Worm (Caenorhabditis elegans): ENCODE measurements around the gene nhr-258.

- TF ChIP-seq crh-2 (tag; optimal IDR thresholded peaks at IDR 0.05) (no peak), C34F6.9 (tag; optimal IDR thresholded peaks at IDR 0.05) (no peak), nhr-12 (tag; optimal IDR thresholded peaks at IDR 0.05) (no peak), aly-2 (tag; optimal IDR thresholded peaks at IDR 0.05) (no peak), ztf-4 (tag; optimal IDR thresholded peaks at IDR 0.05) (no peak), elt-1 (tag; optimal IDR thresholded peaks at IDR 0.05) (no peak), F13H6.1 (tag; optimal IDR thresholded peaks at IDR 0.05) (no peak), nhr-11 (tag; optimal IDR thresholded peaks at IDR 0.05) (no peak), mdl-1 (tag; optimal IDR thresholded peaks at IDR 0.05) (no peak), ama-1 (optimal IDR thresholded peaks at IDR 0.05) (no peak), lin-39 (tag; optimal IDR thresholded peaks at IDR 0.05) (no peak), nhr-23 (tag; optimal IDR thresholded peaks at IDR 0.05) (no peak), ztf-11 (tag; optimal IDR thresholded peaks at IDR 0.05) (no peak)
Measured at ce11 chrIV:8034182-8034581, 10.6 kb upstream of the nhr-258 start.

All from whole organism, L2 larva.